Fruit fly (Drosophila melanogaster): ENCODE measurements around the gene CG42375.

dm6 chr3R:13790820-13791219 is 11.4 kb downstream of the CG42375 start:
- TF ChIP-seq Hr83 (GFP tag; optimal IDR thresholded peaks at IDR 0.05; ENCODE audit: poor library complexity, severe bottlenecking) (no peak), OdsH (GFP tag; optimal IDR thresholded peaks at IDR 0.05) (no peak), lola (GFP tag; optimal IDR thresholded peaks at IDR 0.05) (no peak), sv (GFP tag; optimal IDR thresholded peaks at IDR 0.05) (no peak), usp (GFP tag; optimal IDR thresholded peaks at IDR 0.05) (no peak), Jra (GFP tag; optimal IDR thresholded peaks at IDR 0.05) (no peak), CG32264 (GFP tag; optimal IDR thresholded peaks at IDR 0.05) (no peak), Vsx2 (GFP tag; optimal IDR thresholded peaks at IDR 0.05; ENCODE audit: partially characterized antibody) (no peak), Mio (GFP tag; optimal IDR thresholded peaks at IDR 0.05) (no peak), Hnf4 (GFP tag; optimal IDR thresholded peaks at IDR 0.05) (no peak)

Data from whole organism, wandering third instar larva.